Worm (Caenorhabditis elegans) whole organism, L4 larva: Measurements from ENCODE around the gene F23H11.2.

Source experiments
- D1046.2 ChIP-seq: fragments of 200-800 bp; sonication (Bioruptor generic); IDR thresholded peaks from 2 replicates; pipeline ENCODE4 v1.3.6; 2022; ENCODE audit warnings: missing genetic modification characterization, missing compliant biosample characterization
- F10B5.3 ChIP-seq: sonication (generic microtip); optimal IDR thresholded peaks from 2 replicates; lab custom pipeline; 2016; ENCODE audit warnings: mild to moderate bottlenecking, missing genetic modification characterization, missing compliant biosample characterization
- F44E2.7 ChIP-seq: fragments of 200-800 bp; sonication (Bioruptor generic); IDR thresholded peaks from 2 replicates; pipeline ENCODE4 v2.1.2; 2022; ENCODE audit warnings: missing genetic modification characterization, missing compliant biosample characterization
- R02D3.7 ChIP-seq: fragments of 150-350 bp; sonication (generic microtip); optimal IDR thresholded peaks from 3 replicates; lab custom pipeline; 2014; ENCODE audit warnings: missing biosample characterization, missing genetic modification characterization
- T20F7.1 ChIP-seq: fragments of 200-800 bp; sonication (Bioruptor generic); optimal IDR thresholded peaks from 2 replicates; lab custom pipeline; 2018; ENCODE audit warnings: mild to moderate bottlenecking, missing genetic modification characterization, missing compliant biosample characterization
- Y48G9A.11 ChIP-seq: fragments of 200-800 bp; sonication (Bioruptor generic); IDR thresholded peaks from 2 replicates; pipeline ENCODE4 v1.3.6; 2022; ENCODE audit warnings: missing genetic modification reagents, missing genetic modification characterization, missing compliant biosample characterization
- ZK337.2 ChIP-seq: fragments of 200-800 bp; sonication (Bioruptor generic); IDR thresholded peaks from 2 replicates; pipeline ENCODE4 v1.3.6; 2022; ENCODE audit warnings: missing genetic modification reagents, missing genetic modification characterization, missing compliant biosample characterization
- ZK546.5 ChIP-seq, 2 experiments: sonication (generic microtip); optimal IDR thresholded peaks; 2 replicates each; lab custom pipeline; 2017; ENCODE audit warnings: missing biosample characterization in 2 of 2, missing genetic modification characterization in 2 of 2
- ama-1 ChIP-seq: fragments of 150-350 bp; optimal IDR thresholded peaks from 2 replicates; lab custom pipeline; 2014; ENCODE audit warnings: inconsistent platforms, mixed read lengths
- arid-1 ChIP-seq: fragments of 200-800 bp; sonication (Bioruptor generic); conservative IDR thresholded peaks from 2 replicates; pipeline ENCODE4 v1.3.6; 2022; ENCODE audit warnings: missing genetic modification reagents, missing genetic modification characterization, missing compliant biosample characterization
- ceh-28 ChIP-seq: fragments of 150-350 bp; optimal IDR thresholded peaks from 2 replicates; lab custom pipeline; 2014; ENCODE audit warnings: missing biosample characterization, missing genetic modification reagents, missing genetic modification characterization
- ceh-62 ChIP-seq: sonication (generic microtip); optimal IDR thresholded peaks from 2 replicates; lab custom pipeline; 2017; ENCODE audit warnings: missing biosample characterization, missing genetic modification characterization
- ceh-82 ChIP-seq: sonication (generic microtip); optimal IDR thresholded peaks from 2 replicates; lab custom pipeline; 2017; ENCODE audit warnings: missing biosample characterization, missing genetic modification characterization
- daf-12 ChIP-seq: fragments of 150-350 bp; optimal IDR thresholded peaks from 2 replicates; lab custom pipeline; 2014; ENCODE audit warnings: missing biosample characterization, missing genetic modification reagents, missing genetic modification characterization
- daf-16 ChIP-seq, 3 experiments: sonication (generic microtip); optimal IDR thresholded peaks; 2 replicates each; lab custom pipeline; 2016 to 2017; ENCODE audit warnings: missing genetic modification characterization in 3 of 3, missing genetic modification reagents in 3 of 3, mild to moderate bottlenecking in 2 of 3, missing compliant biosample characterization in 2 of 3, missing biosample characterization in 1 of 3, moderate library complexity in 1 of 3
- dmd-6 ChIP-seq: fragments of 200-800 bp; sonication (Bioruptor generic); IDR thresholded peaks from 2 replicates; pipeline ENCODE4 v1.3.6; 2022; ENCODE audit warnings: missing genetic modification reagents, missing genetic modification characterization, missing compliant biosample characterization
- dmd-9 ChIP-seq: fragments of 200-800 bp; sonication (Bioruptor generic); IDR thresholded peaks from 2 replicates; pipeline ENCODE4 v1.3.6; 2022; ENCODE audit warnings: missing genetic modification reagents, missing genetic modification characterization, missing compliant biosample characterization
- dpl-1 ChIP-seq: fragments of 150-350 bp; optimal IDR thresholded peaks from 2 replicates; lab custom pipeline; 2014; ENCODE audit warnings: missing biosample characterization, missing genetic modification reagents, missing genetic modification characterization
- hif-1 ChIP-seq, 2 experiments: sonication (generic microtip); optimal IDR thresholded peaks; 2 replicates each; lab custom pipeline; 2016 to 2017; ENCODE audit warnings: missing compliant biosample characterization in 2 of 2, missing genetic modification characterization in 2 of 2, missing genetic modification reagents in 2 of 2, missing genotype in 2 of 2, mild to moderate bottlenecking in 1 of 2
- hlh-30 ChIP-seq: sonication (generic microtip); optimal IDR thresholded peaks from 2 replicates; lab custom pipeline; 2017; ENCODE audit warnings: antibody characterized with exemption, mild to moderate bottlenecking, missing genetic modification characterization, missing compliant biosample characterization; ENCODE audit not compliant: insufficient read depth
- jun-1 ChIP-seq: fragments of 150-350 bp; optimal IDR thresholded peaks from 2 replicates; lab custom pipeline; 2014; ENCODE audit warnings: missing biosample characterization, missing genetic modification reagents, missing genetic modification characterization
- lin-15B ChIP-seq: fragments of 150-350 bp; sonication (generic microtip); optimal IDR thresholded peaks from 3 replicates; lab custom pipeline; 2014; ENCODE audit warnings: missing biosample characterization, missing genetic modification characterization
- lin-29 ChIP-seq: fragments of 200-800 bp; sonication (Bioruptor generic); IDR thresholded peaks from 2 replicates; pipeline ENCODE4 v1.3.6; 2022; ENCODE audit warnings: missing genetic modification reagents, missing genetic modification characterization, missing compliant biosample characterization
- lin-38 ChIP-seq: fragments of 200-800 bp; sonication (Bioruptor generic); IDR thresholded peaks from 2 replicates; pipeline ENCODE4 v1.3.6; 2022; ENCODE audit warnings: missing genetic modification reagents, missing genetic modification characterization, missing compliant biosample characterization
- lin-39 ChIP-seq: fragments of 150-350 bp; optimal IDR thresholded peaks from 2 replicates; lab custom pipeline; 2014; ENCODE audit warnings: missing biosample characterization, missing genetic modification reagents, missing genetic modification characterization
- madf-5 ChIP-seq, 2 experiments: fragments of 200-800 bp; sonication (Bioruptor generic); IDR thresholded peaks; 2 replicates each; pipeline ENCODE4 v1.3.6; 2022; ENCODE audit warnings: missing compliant biosample characterization in 2 of 2, missing genetic modification characterization in 2 of 2
- mes-2 ChIP-seq: sonication (generic microtip); optimal IDR thresholded peaks from 2 replicates; lab custom pipeline; 2016; ENCODE audit warnings: missing genotype, mild to moderate bottlenecking, missing genetic modification characterization, missing compliant biosample characterization; ENCODE audit not compliant: poor library complexity, severe bottlenecking
- nhr-11 ChIP-seq: fragments of 150-350 bp; optimal IDR thresholded peaks from 2 replicates; lab custom pipeline; 2014; ENCODE audit warnings: missing biosample characterization, missing genetic modification characterization
- nhr-6 ChIP-seq: fragments of 150-350 bp; optimal IDR thresholded peaks from 2 replicates; lab custom pipeline; 2014; ENCODE audit warnings: missing biosample characterization, missing genetic modification characterization
- nhr-77 ChIP-seq: fragments of 150-350 bp; optimal IDR thresholded peaks from 2 replicates; lab custom pipeline; 2014; ENCODE audit warnings: missing biosample characterization, missing genetic modification characterization
- pha-4 ChIP-seq, 2 experiments: fragments of 150-350 bp in 1 of 2; fragments of 200-800 bp in 1 of 2; sonication (Bioruptor generic) in 1 of 2; IDR thresholded peaks in 1 of 2; optimal IDR thresholded peaks in 1 of 2; 2 replicates each; pipeline versions ENCODE4 v1.3.6 to Lab custom; 2014 to 2022; ENCODE audit warnings: missing genetic modification characterization in 2 of 2, missing genetic modification reagents in 2 of 2, missing biosample characterization in 1 of 2, missing compliant biosample characterization in 1 of 2
- spr-1 ChIP-seq: sonication (generic microtip); optimal IDR thresholded peaks from 2 replicates; lab custom pipeline; 2016; ENCODE audit warnings: mild to moderate bottlenecking, missing genetic modification characterization, missing compliant biosample characterization
- tra-1 ChIP-seq: fragments of 200-800 bp; sonication (Bioruptor generic); IDR thresholded peaks from 2 replicates; pipeline ENCODE4 v1.3.6; 2022; ENCODE audit warnings: missing genetic modification reagents, missing genetic modification characterization, missing compliant biosample characterization
- unc-39 ChIP-seq: sonication (generic microtip); optimal IDR thresholded peaks from 2 replicates; lab custom pipeline; 2017; ENCODE audit warnings: missing biosample characterization, missing genetic modification characterization

F23H11.2 gene

ce11 chrIII:907990-908389, 12.4 kb downstream of the F23H11.2 start (continued):
- TF ChIP-seq F44E2.7 (GFP tag; lab: Robert Waterston, UW), result no peak
- TF ChIP-seq D1046.2 (GFP tag; lab: Robert Waterston, UW), result no peak
- peak; percentile 46 for TF ChIP-seq hlh-30 (tag; lab: Kevin White, UChicago)
- TF ChIP-seq arid-1, result no peak
- TF ChIP-seq ZK546.5 (tag; optimal IDR thresholded peaks at IDR 0.05; lab: Kevin White, UChicago), result no peak
- TF ChIP-seq lin-29 (GFP tag; lab: Robert Waterston, UW), result no peak
- TF ChIP-seq, all 104 proteins: peak for 8

- no peak for TF ChIP-seq ZK546.5 (tag; optimal IDR thresholded peaks at IDR 0.05; lab: Kevin White, UChicago)
- 0 out of 2 replicates have a peak, but pooled peaks have one; percentile 9 for TF ChIP-seq dmd-6 (GFP tag; lab: Robert Waterston, UW)
- TF ChIP-seq F10B5.3 (tag; lab: Kevin White, UChicago), result no peak
- TF ChIP-seq Y48G9A.11 (GFP tag; lab: Robert Waterston, UW), result 0 out of 2 replicates have a peak, but pooled peaks have one; percentile 44
- TF ChIP-seq lin-38 (GFP tag; lab: Robert Waterston, UW), result peak; percentile 30; the same call in 1 of the 2 replicates
- no peak for TF ChIP-seq nhr-11 (tag; lab: Kevin White, UChicago)
- no peak for TF ChIP-seq jun-1 (tag; lab: Kevin White, UChicago)
- 0 out of 2 replicates have a peak, but pooled peaks have one; percentile 6 for TF ChIP-seq arid-1
- TF ChIP-seq tra-1, result 0 out of 2 replicates have a peak, but pooled peaks have one; percentile 39
- TF ChIP-seq ama-1, result peak; percentile 81
- TF ChIP-seq daf-16 (GFP tag; optimal IDR thresholded peaks at IDR 0.05; lab: Kevin White, UChicago), result no peak
- TF ChIP-seq daf-16 (tag; optimal IDR thresholded peaks at IDR 0.05; lab: Kevin White, UChicago), result peak; percentile 13
- peak; percentile 20 for TF ChIP-seq T20F7.1 (GFP tag; lab: Kevin White, UChicago)
- TF ChIP-seq, all 104 proteins: peak for 8
These were observed 14.0 kb downstream of the F23H11.2 start, which contains the start of gene crls-1 for ce11 chrIII:909540-909939. TSS of gene crls-1 (minus strand) at chrIII:909902.

- TF ChIP-seq ZK337.2 (GFP tag; lab: Robert Waterston, UW), result no peak
- TF ChIP-seq daf-16 (GFP tag; optimal IDR thresholded peaks at IDR 0.05; lab: Kevin White, UChicago), result no peak
- TF ChIP-seq daf-16 (tag; optimal IDR thresholded peaks at IDR 0.05; lab: Kevin White, UChicago), result no peak
- TF ChIP-seq hif-1 (tag; optimal IDR thresholded peaks at IDR 0.05; lab: Kevin White, UChicago), result no peak
- no peak for TF ChIP-seq lin-39 (tag; lab: Kevin White, UChicago)
- no peak for TF ChIP-seq jun-1 (tag; lab: Kevin White, UChicago)
- TF ChIP-seq lin-15B (tag; lab: Kevin White, UChicago), result no peak
- no peak for TF ChIP-seq dmd-6 (GFP tag; lab: Robert Waterston, UW)
- peak; percentile 24 for TF ChIP-seq ama-1
- no peak for TF ChIP-seq dmd-9
- no peak for TF ChIP-seq R02D3.7 (tag; lab: Kevin White, UChicago)
- TF ChIP-seq mes-2 (tag; lab: Kevin White, UChicago), result peak; percentile 60
- no peak for TF ChIP-seq D1046.2 (GFP tag; lab: Robert Waterston, UW)
- TF ChIP-seq T20F7.1 (GFP tag; lab: Kevin White, UChicago), result peak; percentile 95
- TF ChIP-seq daf-12 (tag; lab: Kevin White, UChicago), result no peak
- no peak for TF ChIP-seq pha-4 (GFP tag; IDR thresholded peaks at IDR 0.05; lab: Robert Waterston, UW)
- TF ChIP-seq pha-4 (tag; optimal IDR thresholded peaks at IDR 0.05; lab: Kevin White, UChicago), result peak; percentile 43
- peak; percentile 41 for TF ChIP-seq nhr-6
- peak; percentile 1 for TF ChIP-seq hlh-30 (tag; lab: Kevin White, UChicago)
- peak; percentile 5 for TF ChIP-seq dpl-1 (GFP tag; lab: Kevin White, UChicago)
These were observed 15.2 kb downstream of the F23H11.2 start, which contains the start of the genes F23H11.5 and bra-2 for ce11 chrIII:910540-911311. TSS of gene F23H11.5 (minus strand) at chrIII:910590. TSS of gene bra-2 (plus strand) at chrIII:911261.

- TF ChIP-seq nhr-77 (tag; lab: Kevin White, UChicago) (no peak), ceh-28 (no peak), spr-1 (no peak), lin-15B (tag; lab: Kevin White, UChicago) (no peak), ceh-82 (tag; lab: Kevin White, UChicago) (no peak), unc-39 (no peak), dpl-1 (GFP tag; lab: Kevin White, UChicago) (no peak), jun-1 (tag; lab: Kevin White, UChicago) (no peak), madf-5 (GFP tag; IDR thresholded peaks at IDR 0.05; lab: Robert Waterston, UW) (no peak), ZK546.5 (tag; optimal IDR thresholded peaks at IDR 0.05; lab: Kevin White, UChicago) (no peak), T20F7.1 (GFP tag; lab: Kevin White, UChicago) (no peak), ceh-62 (tag; lab: Kevin White, UChicago) (no peak), nhr-11 (tag; lab: Kevin White, UChicago) (no peak)
These were observed 21.4 kb downstream of the F23H11.2 start, which contains the start of gene idpp-13 for ce11 chrIII:916897-917296. TSS of gene idpp-13 (minus strand) at chrIII:916997.
